Worm (Caenorhabditis elegans): ENCODE measurements around the gene metl-2.
A peak's percentile ranks its signal among the peaks of the same experiment; 100 is the strongest.

metl-2 gene

ce11 chrII:15004538-15004937, 34.8 kb downstream of the metl-2 start (continued):
- TF ChIP-seq rpc-1 (optimal IDR thresholded peaks at IDR 0.05) = no peak
- TF ChIP-seq rpc-1 (tag; optimal IDR thresholded peaks at IDR 0.05) = no peak
- peak; percentile 82 for TF ChIP-seq madf-6 (GFP tag; IDR thresholded peaks at IDR 0.05)
- no peak for TF ChIP-seq nhr-90 (tag; optimal IDR thresholded peaks at IDR 0.05)
- TF ChIP-seq D2030.7 (GFP tag; IDR thresholded peaks at IDR 0.05) = peak; percentile 75
- TF ChIP-seq F22D6.2 (tag; optimal IDR thresholded peaks at IDR 0.05) = no peak
- no peak for TF ChIP-seq somi-1 (GFP tag; optimal IDR thresholded peaks at IDR 0.05)
- TF ChIP-seq F37B4.10 (GFP tag; IDR thresholded peaks at IDR 0.05) = no peak
- TF ChIP-seq B0336.3 (GFP tag; IDR thresholded peaks at IDR 0.05) = peak; percentile 93
- no peak for TF ChIP-seq ceh-40 (GFP tag; IDR thresholded peaks at IDR 0.05)
- peak; percentile 81 for TF ChIP-seq ekl-4 (GFP tag; IDR thresholded peaks at IDR 0.05)
- no peak for TF ChIP-seq ccch-3 (GFP tag; optimal IDR thresholded peaks at IDR 0.05)
- no peak for TF ChIP-seq nfya-1 (tag; optimal IDR thresholded peaks at IDR 0.05; ENCODE audit: borderline replicate concordance, insufficient read depth)
- no peak for TF ChIP-seq gei-17 (GFP tag; optimal IDR thresholded peaks at IDR 0.05)
- no peak for TF ChIP-seq pha-4 (tag; optimal IDR thresholded peaks at IDR 0.05)
- no peak for TF ChIP-seq F55B11.4 (tag; optimal IDR thresholded peaks at IDR 0.05; ENCODE audit: borderline replicate concordance, insufficient read depth)
- peak; percentile 76 for TF ChIP-seq athp-1 (tag; optimal IDR thresholded peaks at IDR 0.05)
- peak; percentile 42; the same call in 1 of the 2 replicates for TF ChIP-seq dox-1 (GFP tag; IDR thresholded peaks at IDR 0.05)
- TF ChIP-seq hmg-20 (GFP tag; IDR thresholded peaks at IDR 0.05) = no peak
- TF ChIP-seq B0261.1 (tag; optimal IDR thresholded peaks at IDR 0.05) = no peak
- no peak for TF ChIP-seq sea-2 (GFP tag; IDR thresholded peaks at IDR 0.05)
- no peak for TF ChIP-seq ztf-6 (GFP tag; IDR thresholded peaks at IDR 0.05)
- TF ChIP-seq K12H6.12 (tag; optimal IDR thresholded peaks at IDR 0.05) = no peak
- peak; percentile 83 for TF ChIP-seq C17E4.6 (GFP tag; IDR thresholded peaks at IDR 0.05)
- no peak for TF ChIP-seq sdz-38 (tag; optimal IDR thresholded peaks at IDR 0.05)
- peak; percentile 70 for TF ChIP-seq mcd-1 (GFP tag; IDR thresholded peaks at IDR 0.05)
- no peak for TF ChIP-seq mes-4 (tag; optimal IDR thresholded peaks at IDR 0.05)
- no peak for TF ChIP-seq ama-1 (optimal IDR thresholded peaks at IDR 0.05)
- peak in 1 of 2 experiments; percentile 79 for TF ChIP-seq ama-1 (GFP tag; optimal IDR thresholded peaks at IDR 0.05)
- peak; percentile 75 for TF ChIP-seq nfyb-1 (GFP tag; IDR thresholded peaks at IDR 0.05)
- TF ChIP-seq dpl-1 (GFP tag; optimal IDR thresholded peaks at IDR 0.05) = no peak
- TF ChIP-seq xnd-1 (tag; optimal IDR thresholded peaks at IDR 0.05) = peak; percentile 50

DNA sequence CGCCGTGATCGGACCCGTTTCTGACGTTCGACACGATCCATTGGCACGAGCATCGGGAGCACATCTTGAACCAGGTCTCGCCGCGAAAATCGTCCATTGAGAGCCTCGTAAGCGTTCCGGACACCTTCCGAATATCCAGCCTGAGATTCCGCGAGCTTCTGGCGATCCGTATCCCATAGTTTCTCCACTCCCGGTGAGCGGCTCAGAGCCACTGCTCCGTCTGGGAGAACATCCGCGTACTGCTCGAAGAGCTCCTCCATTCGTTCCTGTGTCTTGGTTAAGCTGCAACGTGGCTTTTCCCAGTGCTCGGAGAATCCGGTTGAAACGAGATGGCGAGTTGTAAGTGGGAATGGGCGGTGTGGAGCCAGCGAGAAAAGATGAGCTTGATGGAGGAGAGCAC, 35.4 kb downstream of the metl-2 start:
- TF ChIP-seq ztf-28 (GFP tag; IDR thresholded peaks at IDR 0.05) (0 out of 2 replicates have a peak, but pooled peaks have one; percentile 48), cebp-2 (GFP tag; IDR thresholded peaks at IDR 0.05) (0 out of 2 replicates have a peak, but pooled peaks have one; percentile 23), zfh-2 (GFP tag; conservative IDR thresholded peaks at IDR 0.05) (peak; percentile 82), lag-1 (GFP tag; IDR thresholded peaks at IDR 0.05) (no peak), egrh-3 (GFP tag; IDR thresholded peaks at IDR 0.05) (peak; percentile 27; the same call in 1 of the 2 replicates), F39B2.1 (GFP tag; IDR thresholded peaks at IDR 0.05) (no peak)

DNA sequence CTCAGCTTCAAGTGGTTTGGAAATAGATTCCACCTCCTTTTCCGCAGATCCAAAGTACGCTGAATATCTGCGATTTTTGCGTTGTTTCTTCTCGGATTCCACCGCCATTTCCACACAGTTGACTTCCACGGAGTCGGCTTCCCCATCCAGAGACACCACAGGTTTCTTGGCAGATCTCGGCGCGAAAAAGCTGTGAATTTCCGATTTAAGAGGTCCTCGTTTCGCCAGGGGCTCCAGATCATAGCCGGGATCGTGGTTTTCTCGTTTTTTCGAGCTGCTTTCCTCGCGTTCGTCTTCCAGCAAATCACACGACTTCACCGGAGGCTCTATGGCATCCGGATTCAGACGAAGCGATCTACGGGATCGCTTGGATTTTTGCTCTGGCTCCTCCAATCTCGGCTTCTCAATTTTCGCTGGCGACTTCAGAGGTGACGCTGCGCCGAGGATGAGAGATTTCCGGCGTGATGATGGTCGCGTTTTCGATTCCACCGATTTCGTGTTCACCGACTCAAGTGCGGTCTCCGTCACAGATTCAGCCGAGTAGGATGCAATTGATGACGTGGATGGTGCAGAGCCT, 38.9 kb downstream of the metl-2 start:
- TF ChIP-seq zfh-2 (GFP tag; conservative IDR thresholded peaks at IDR 0.05) (peak; percentile 34; the same call in 1 of the 2 replicates), sea-2 (GFP tag; IDR thresholded peaks at IDR 0.05) (no peak), dpl-1 (GFP tag; optimal IDR thresholded peaks at IDR 0.05) (no peak), lin-26 (GFP tag; IDR thresholded peaks at IDR 0.05) (0 out of 2 replicates have a peak, but pooled peaks have one; percentile 21), egrh-3 (GFP tag; IDR thresholded peaks at IDR 0.05) (peak; percentile 18; the same call in 1 of the 2 replicates)

Data from whole organism, young adult.